Worm (Caenorhabditis elegans) whole organism, young adult: Measurements from ENCODE around the gene Y48C3A.12.

Experiments used
- B0035.1 ChIP-seq: sonication (generic microtip); optimal IDR thresholded peaks from 2 replicates; lab custom pipeline; 2016; ENCODE audit warnings: missing genetic modification characterization, mild to moderate bottlenecking, missing compliant biosample characterization, missing genotype, missing genetic modification reagents
- B0261.1 ChIP-seq: sonication (generic microtip); optimal IDR thresholded peaks from 2 replicates; lab custom pipeline; 2016; ENCODE audit warnings: mild to moderate bottlenecking, missing genetic modification characterization, moderate library complexity, missing compliant biosample characterization
- C17E4.6 ChIP-seq: fragments of 200-800 bp; sonication (Bioruptor generic); IDR thresholded peaks from 2 replicates; pipeline ENCODE4 v1.3.6; 2022; ENCODE audit warnings: missing genetic modification reagents, missing genetic modification characterization, missing compliant biosample characterization
- F33H1.4 ChIP-seq: fragments of 200-800 bp; sonication (Bioruptor generic); IDR thresholded peaks from 2 replicates; pipeline ENCODE4 v1.3.6; 2022; ENCODE audit warnings: missing genetic modification reagents, missing genetic modification characterization, missing compliant biosample characterization
- Y95B8A.8 ChIP-seq: fragments of 200-800 bp; sonication (Bioruptor generic); IDR thresholded peaks from 2 replicates; pipeline ENCODE4 v1.3.6; 2022; ENCODE audit warnings: missing genetic modification reagents, missing genetic modification characterization, missing compliant biosample characterization
- aptf-2 ChIP-seq: fragments of 200-800 bp; sonication (Bioruptor generic); conservative IDR thresholded peaks from 2 replicates; pipeline ENCODE4 v1.3.6; 2022; ENCODE audit warnings: missing genetic modification reagents, missing genetic modification characterization, missing compliant biosample characterization
- ceh-79 ChIP-seq: sonication (generic microtip); optimal IDR thresholded peaks from 2 replicates; lab custom pipeline; 2017; ENCODE audit warnings: mild to moderate bottlenecking, missing genetic modification characterization, missing compliant biosample characterization
- hlh-12 ChIP-seq: sonication (generic microtip); optimal IDR thresholded peaks from 2 replicates; lab custom pipeline; 2016; ENCODE audit warnings: missing genetic modification characterization, missing compliant biosample characterization
- let-607 ChIP-seq, 2 experiments: fragments of 200-800 bp in 1 of 2; sonication (Bioruptor generic) in 1 of 2; sonication (generic microtip) in 1 of 2; optimal IDR thresholded peaks; 2 replicates each; lab custom pipeline; 2016 to 2018; ENCODE audit warnings: mild to moderate bottlenecking in 2 of 2, missing compliant biosample characterization in 2 of 2, missing genetic modification characterization in 2 of 2, moderate library complexity in 2 of 2, missing genotype in 1 of 2
- lin-54 ChIP-seq: fragments of 200-800 bp; sonication (Bioruptor generic); optimal IDR thresholded peaks from 2 replicates; lab custom pipeline; 2018; ENCODE audit warnings: mild to moderate bottlenecking, missing genetic modification characterization, missing compliant biosample characterization
- lir-1 ChIP-seq: fragments of 200-800 bp; sonication (Bioruptor generic); conservative IDR thresholded peaks from 2 replicates; pipeline ENCODE4 v1.3.6; 2022; ENCODE audit warnings: missing genetic modification reagents, missing genetic modification characterization, missing compliant biosample characterization
- lsl-1 ChIP-seq: fragments of 200-800 bp; sonication (Bioruptor generic); optimal IDR thresholded peaks from 2 replicates; lab custom pipeline; 2018; ENCODE audit warnings: mild to moderate bottlenecking, missing genetic modification characterization, moderate library complexity, missing compliant biosample characterization
- nfya-2 ChIP-seq: fragments of 200-800 bp; sonication (Bioruptor generic); IDR thresholded peaks from 2 replicates; pipeline ENCODE4 v1.3.6; 2022; ENCODE audit warnings: missing genetic modification reagents, missing genetic modification characterization, missing compliant biosample characterization
- nfyb-1 ChIP-seq: fragments of 200-800 bp; sonication (Bioruptor generic); IDR thresholded peaks from 2 replicates; pipeline ENCODE4 v1.3.6; 2022; ENCODE audit warnings: missing genetic modification reagents, missing genetic modification characterization, missing compliant biosample characterization
- nhr-27 ChIP-seq: fragments of 200-800 bp; sonication (Bioruptor generic); optimal IDR thresholded peaks from 2 replicates; lab custom pipeline; 2018; ENCODE audit warnings: mild to moderate bottlenecking, missing genetic modification characterization, moderate library complexity, missing compliant biosample characterization
- snpc-4 ChIP-seq, 5 experiments: fragments of 150-350 bp in 1 of 5; sonication (generic microtip) in 4 of 5; optimal IDR thresholded peaks; 2 replicates each; lab custom pipeline; 2014 to 2018; ENCODE audit warnings: missing genetic modification characterization in 5 of 5, missing biosample characterization in 3 of 5, antibody characterized with exemption in 2 of 5, mild to moderate bottlenecking in 2 of 5, missing compliant biosample characterization in 2 of 5, missing genotype in 2 of 5, moderate library complexity in 2 of 5, missing genetic modification reagents in 1 of 5
- zfh-2 ChIP-seq: fragments of 200-800 bp; sonication (Bioruptor generic); conservative IDR thresholded peaks from 2 replicates; pipeline ENCODE4 v1.3.6; 2022; ENCODE audit warnings: missing genetic modification reagents, missing genetic modification characterization, missing compliant biosample characterization
- zim-3 ChIP-seq: sonication (generic microtip); optimal IDR thresholded peaks from 2 replicates; lab custom pipeline; 2017; ENCODE audit warnings: mild to moderate bottlenecking, missing genetic modification characterization, moderate library complexity, missing compliant biosample characterization

Gene Y48C3A.12

DNA sequence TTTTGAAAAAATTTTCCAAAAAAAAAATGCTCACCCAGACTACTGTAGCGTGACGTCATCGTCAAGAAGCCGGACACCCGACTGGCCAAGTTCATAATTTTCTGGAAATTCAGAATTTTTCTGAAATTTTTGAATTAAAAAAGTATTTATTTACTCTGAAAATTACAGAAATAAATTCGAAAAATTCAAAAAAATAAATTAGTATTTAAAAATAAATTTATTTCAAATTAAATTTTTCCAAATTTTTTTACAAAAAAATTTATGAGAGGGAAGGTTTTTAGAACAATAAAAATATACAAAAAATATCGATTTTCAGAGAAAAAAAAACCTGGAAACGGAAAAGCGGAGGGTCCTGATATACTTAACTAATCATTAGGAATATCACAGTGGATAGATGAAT is 60.5 kb downstream of the Y48C3A.12 start, which contains the start of gene Y48E1C.4:
Gene Y48E1C.4 (minus strand): TSS at position 101 of the 400 bp plus-strand sequence.
- TF ChIP-seq B0261.1 (no peak), C17E4.6 (GFP tag; lab: Robert Waterston, UW) (no peak), zim-3 (tag; lab: Kevin White, UChicago) (no peak), hlh-12 (tag; lab: Kevin White, UChicago) (no peak), nhr-27 (no peak), snpc-4 (GFP tag; optimal IDR thresholded peaks at IDR 0.05; lab: Kevin White, UChicago) (no peak), snpc-4 (tag; optimal IDR thresholded peaks at IDR 0.05; lab: Kevin White, UChicago) (no peak), let-607 (tag; optimal IDR thresholded peaks at IDR 0.05; lab: Kevin White, UChicago) (no peak), aptf-2 (GFP tag; lab: Robert Waterston, UW) (no peak), nfya-2 (GFP tag; lab: Robert Waterston, UW) (no peak), nfyb-1 (GFP tag; lab: Robert Waterston, UW) (no peak), lsl-1 (GFP tag; lab: Kevin White, UChicago) (no peak), Y95B8A.8 (no peak), lin-54 (GFP tag; lab: Kevin White, UChicago) (no peak), lir-1 (GFP tag; lab: Robert Waterston, UW) (no peak), B0035.1 (tag; lab: Kevin White, UChicago) (no peak), F33H1.4 (GFP tag; lab: Robert Waterston, UW) (no peak), zfh-2 (GFP tag; lab: Robert Waterston, UW) (no peak), ceh-79 (no peak)
